Worm (Caenorhabditis elegans) whole organism, L3 larva: ENCODE results near the gene clic-1.

ENCODE experiments used
- R02D3.7 ChIP-seq: fragments of 150-350 bp; optimal IDR thresholded peaks from 2 replicates; lab custom pipeline; 2014; ENCODE audit warnings: missing biosample characterization, missing genetic modification characterization
- egl-27 ChIP-seq: sonication (generic microtip); optimal IDR thresholded peaks from 4 replicates; lab custom pipeline; 2017; ENCODE audit warnings: missing biosample characterization, missing genetic modification reagents, missing genetic modification characterization
- elt-2 ChIP-seq: sonication (generic microtip); optimal IDR thresholded peaks from 2 replicates; lab custom pipeline; 2016; ENCODE audit warnings: missing genetic modification reagents, mild to moderate bottlenecking, missing genetic modification characterization, missing compliant biosample characterization
- nhr-12 ChIP-seq: fragments of 150-350 bp; optimal IDR thresholded peaks from 2 replicates; lab custom pipeline; 2014; ENCODE audit warnings: missing biosample characterization, missing genetic modification characterization
- ztf-11 ChIP-seq: fragments of 150-350 bp; optimal IDR thresholded peaks from 2 replicates; lab custom pipeline; 2014; ENCODE audit warnings: missing biosample characterization, missing genetic modification characterization
- ztf-4 ChIP-seq: fragments of 150-350 bp; optimal IDR thresholded peaks from 2 replicates; lab custom pipeline; 2014; ENCODE audit warnings: missing biosample characterization, missing genetic modification characterization

DNA sequence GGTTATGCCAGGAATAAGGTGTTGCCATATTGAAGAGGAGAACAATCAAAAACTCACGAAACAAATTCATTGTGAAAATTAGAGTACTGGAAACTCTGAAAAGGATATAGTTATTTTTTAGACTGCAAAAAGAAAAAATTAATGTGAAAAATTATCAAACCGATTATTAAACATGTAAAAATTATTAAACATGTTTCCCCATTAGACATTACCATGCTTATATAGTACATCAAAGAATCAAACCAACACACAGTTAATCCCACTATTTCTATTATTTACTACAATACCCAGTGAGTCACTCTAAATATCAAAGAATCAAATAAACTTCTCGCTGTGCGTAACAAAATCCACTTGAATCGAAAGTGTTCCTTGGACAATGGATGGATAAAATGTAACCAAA is 21.6 kb downstream of the clic-1 start, which contains the start of gene ZK105.13:
- TF ChIP-seq ztf-4 (no peak), nhr-12 (tag; lab: Kevin White, UChicago) (no peak), R02D3.7 (tag; lab: Kevin White, UChicago) (no peak), elt-2 (tag; lab: Kevin White, UChicago) (no peak), ztf-11 (tag; lab: Kevin White, UChicago) (no peak), egl-27 (tag; lab: Kevin White, UChicago) (no peak)
